Worm (Caenorhabditis elegans) whole organism, young adult: ENCODE results near the gene ceh-63.

ENCODE experiments used
- Y67H2A.10 ChIP-seq: fragments of 200-800 bp; sonication (Bioruptor generic); conservative IDR thresholded peaks from 2 replicates; pipeline ENCODE4 v1.3.6; 2022; ENCODE audit warnings: missing genetic modification reagents, missing genetic modification characterization, missing compliant biosample characterization
- attf-3 ChIP-seq: fragments of 200-800 bp; sonication (Bioruptor generic); conservative IDR thresholded peaks from 2 replicates; pipeline ENCODE4 v1.3.6; 2022; ENCODE audit warnings: missing genetic modification reagents, missing genetic modification characterization, missing compliant biosample characterization
- him-1 ChIP-seq: sonication (generic microtip); optimal IDR thresholded peaks from 2 replicates; lab custom pipeline; 2016; ENCODE audit warnings: missing genotype, missing genetic modification reagents, missing genetic modification characterization, missing compliant biosample characterization
- hsf-1 ChIP-seq: fragments of 200-800 bp; sonication (Bioruptor generic); IDR thresholded peaks from 2 replicates; pipeline ENCODE4 v1.3.6; 2022; ENCODE audit warnings: missing genetic modification reagents, missing genetic modification characterization, missing compliant biosample characterization
- let-607 ChIP-seq, 2 experiments: fragments of 200-800 bp in 1 of 2; sonication (Bioruptor generic) in 1 of 2; sonication (generic microtip) in 1 of 2; optimal IDR thresholded peaks; 2 replicates each; lab custom pipeline; 2016 to 2018; ENCODE audit warnings: mild to moderate bottlenecking in 2 of 2, missing compliant biosample characterization in 2 of 2, missing genetic modification characterization in 2 of 2, moderate library complexity in 2 of 2, missing genotype in 1 of 2
- lsl-1 ChIP-seq: fragments of 200-800 bp; sonication (Bioruptor generic); optimal IDR thresholded peaks from 2 replicates; lab custom pipeline; 2018; ENCODE audit warnings: mild to moderate bottlenecking, missing genetic modification characterization, moderate library complexity, missing compliant biosample characterization

ce11 chrX:3706319-3706718 is 32.5 kb upstream of the ceh-63 start:
- no peak for TF ChIP-seq Y67H2A.10 (GFP tag; lab: Robert Waterston, UW)
- TF ChIP-seq let-607 (tag; optimal IDR thresholded peaks at IDR 0.05; lab: Kevin White, UChicago): no peak
- TF ChIP-seq him-1 (tag; lab: Kevin White, UChicago): no peak
- no peak for TF ChIP-seq lsl-1 (GFP tag; lab: Kevin White, UChicago)
- TF ChIP-seq attf-3 (GFP tag; lab: Robert Waterston, UW): no peak
- no peak for TF ChIP-seq hsf-1 (GFP tag; lab: Robert Waterston, UW)
